Fruit fly (Drosophila melanogaster): ENCODE measurements around the gene jp.

jp gene

DNA sequence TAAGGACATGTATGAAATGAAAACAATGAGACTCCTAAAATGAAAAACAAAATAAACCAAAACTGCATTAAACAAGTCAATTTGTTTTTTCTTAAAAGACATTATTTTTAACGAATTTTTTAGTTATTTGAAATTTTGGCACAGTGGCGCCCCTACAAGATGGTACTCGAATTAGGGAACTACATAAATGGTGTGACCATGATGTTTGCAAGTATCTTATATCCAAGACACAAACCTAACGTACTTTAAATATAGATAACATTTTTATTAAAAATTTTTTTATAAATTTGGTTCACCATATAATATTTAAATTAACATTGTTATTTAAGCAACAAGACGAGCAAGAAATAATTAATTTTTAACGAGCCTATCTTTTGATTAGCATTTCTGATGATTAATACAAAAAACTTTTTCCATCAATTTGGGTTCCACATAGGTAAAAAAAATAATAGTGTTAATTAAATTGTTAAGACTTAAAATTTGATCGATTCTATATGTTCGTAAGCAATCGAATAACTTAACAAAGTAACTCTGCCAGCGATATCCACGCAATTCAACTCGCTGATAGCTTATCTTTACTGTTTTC, 26.5 kb downstream of the jp start, which contains the start of gene CG17855:
Gene CG17855, plus strand, starts transcription at position 536 of the 586 bp plus-strand sequence.
- TF ChIP-seq Ets98B (GFP tag; IDR thresholded peaks at IDR 0.05) (no peak), D1 (tag; optimal IDR thresholded peaks at IDR 0.05) (peak; percentile 86)

DNA sequence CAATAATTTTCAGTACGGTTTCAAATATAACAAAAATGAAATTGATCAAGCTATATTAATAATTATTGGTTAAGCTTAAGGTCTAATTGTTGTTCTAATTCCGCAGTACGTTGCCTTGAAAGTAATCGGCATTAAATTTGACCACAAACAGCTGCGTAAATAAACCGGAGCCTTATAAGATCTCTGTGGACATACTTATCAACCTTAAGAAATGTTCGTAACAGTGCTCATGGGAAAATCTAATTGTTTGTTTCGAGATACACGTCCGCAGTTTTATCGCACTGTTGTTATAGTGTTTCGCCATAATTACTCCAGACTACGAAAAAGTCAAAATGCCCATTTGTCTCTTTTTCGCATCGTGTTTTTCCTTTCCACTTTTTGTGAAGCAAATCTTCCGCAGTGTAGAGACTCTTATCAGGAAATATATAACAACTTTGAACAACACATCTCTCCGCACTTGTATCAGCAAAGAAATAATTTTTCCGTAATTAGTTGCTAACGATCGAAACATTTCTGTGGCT, 36.6 kb downstream of the jp start:
- 0 out of 3 replicates have a peak, but pooled peaks have one; percentile 27 for TF ChIP-seq fd96Ca (GFP tag; IDR thresholded peaks at IDR 0.05)
- TF ChIP-seq rn (GFP tag; IDR thresholded peaks at IDR 0.05), result no peak
- TF ChIP-seq CG8301 (tag; optimal IDR thresholded peaks at IDR 0.05), result peak; percentile 6
- peak; percentile 34 for TF ChIP-seq CG14655 (GFP tag; optimal IDR thresholded peaks at IDR 0.05)

DNA sequence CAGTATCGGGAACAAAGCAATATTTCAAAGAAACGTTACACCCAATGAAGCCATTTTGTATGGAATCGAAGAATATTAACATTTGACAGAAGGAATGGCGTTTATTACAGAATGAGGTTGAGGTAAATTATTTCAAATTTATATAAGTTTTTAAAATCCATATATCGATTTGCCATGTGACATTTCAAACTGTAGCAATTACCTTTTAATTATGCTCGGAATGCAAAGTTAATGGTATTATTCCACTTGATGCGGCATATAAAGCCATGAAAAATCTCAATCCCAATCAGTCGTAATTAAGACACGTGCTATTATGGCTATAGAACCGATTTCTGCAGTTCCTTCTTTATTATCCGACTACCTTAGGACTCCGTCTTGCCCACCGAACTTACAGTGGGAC, 38.3 kb downstream of the jp start, which contains the start of gene CG31883:
Gene CG31883, plus strand, starts transcription at position 301 of the 400 bp plus-strand sequence.
- TF ChIP-seq Pif1A (GFP tag; optimal IDR thresholded peaks at IDR 0.05) (no peak), CG17806 (tag; optimal IDR thresholded peaks at IDR 0.05) (no peak)

DNA sequence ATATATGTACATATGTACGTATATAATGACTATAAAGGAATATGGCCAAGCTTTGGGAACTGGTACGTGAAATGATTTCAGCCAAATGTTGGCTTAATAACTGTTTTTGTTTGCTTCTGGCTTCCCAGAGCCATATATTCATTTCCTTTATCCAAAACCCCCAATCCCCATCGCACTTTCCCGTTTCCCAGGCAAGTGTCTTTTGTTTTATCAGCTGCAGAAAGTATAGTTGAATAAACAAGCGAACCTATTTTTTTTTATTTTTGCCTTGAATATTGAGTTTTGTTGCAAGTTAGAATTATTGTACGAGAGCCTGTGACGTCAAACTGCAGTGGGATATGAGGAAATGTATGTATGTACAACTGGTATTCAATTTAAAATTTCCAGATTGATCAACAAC, 40.0 kb downstream of the jp start:
- TF ChIP-seq EcR (GFP tag; optimal IDR thresholded peaks at IDR 0.05) (no peak), CG8159 (tag; optimal IDR thresholded peaks at IDR 0.05) (no peak), fd96Ca (GFP tag; IDR thresholded peaks at IDR 0.05) (no peak), CG15710 (tag; optimal IDR thresholded peaks at IDR 0.05) (no peak), Pif1A (GFP tag; optimal IDR thresholded peaks at IDR 0.05) (no peak), Ets98B (GFP tag; IDR thresholded peaks at IDR 0.05) (no peak), CG10348 (GFP tag; IDR thresholded peaks at IDR 0.05) (no peak), D1 (tag; optimal IDR thresholded peaks at IDR 0.05) (no peak), CG8301 (tag; optimal IDR thresholded peaks at IDR 0.05) (no peak), CG14655 (GFP tag; optimal IDR thresholded peaks at IDR 0.05) (no peak), CG13204 (GFP tag; optimal IDR thresholded peaks at IDR 0.05) (no peak)

DNA sequence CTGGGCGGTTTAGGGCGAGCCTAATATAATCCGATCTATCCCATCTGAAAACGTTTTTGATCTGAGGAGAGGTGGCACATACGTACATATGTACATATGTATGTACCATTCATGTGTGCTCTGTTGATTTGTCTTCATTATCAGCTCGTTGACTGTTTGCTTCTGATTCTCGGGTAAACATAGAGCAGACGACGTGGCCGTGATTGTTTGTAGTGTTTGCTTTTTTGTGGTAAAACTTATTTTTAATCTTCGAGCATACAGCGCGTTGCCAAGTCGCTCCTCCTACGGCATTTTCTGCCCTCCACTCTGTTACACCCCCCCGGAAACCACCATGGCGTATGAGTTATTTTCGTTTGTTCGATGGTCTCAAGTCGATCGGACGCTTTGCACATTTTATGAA, 40.8 kb downstream of the jp start:
- TF ChIP-seq rn (GFP tag; IDR thresholded peaks at IDR 0.05) (no peak), CG10348 (GFP tag; IDR thresholded peaks at IDR 0.05) (no peak), Pif1A (GFP tag; optimal IDR thresholded peaks at IDR 0.05) (peak; percentile 40), CG15710 (tag; optimal IDR thresholded peaks at IDR 0.05) (peak; percentile 32), EcR (GFP tag; optimal IDR thresholded peaks at IDR 0.05) (peak; percentile 8), Ets98B (GFP tag; IDR thresholded peaks at IDR 0.05) (peak; percentile 52), CG12605 (GFP tag; IDR thresholded peaks at IDR 0.05) (peak; percentile 57), gl (tag; optimal IDR thresholded peaks at IDR 0.05) (peak; percentile 72), CG9948 (tag; optimal IDR thresholded peaks at IDR 0.05) (no peak), CG8301 (tag; optimal IDR thresholded peaks at IDR 0.05) (no peak), CG32121 (GFP tag; IDR thresholded peaks at IDR 0.05) (peak; percentile 50), CG17806 (tag; optimal IDR thresholded peaks at IDR 0.05) (peak; percentile 17), CG8159 (tag; optimal IDR thresholded peaks at IDR 0.05) (peak; percentile 27), CG13204 (GFP tag; optimal IDR thresholded peaks at IDR 0.05) (peak; percentile 42), CG4496 (GFP tag; IDR thresholded peaks at IDR 0.05) (peak; percentile 80), CG34367 (tag; optimal IDR thresholded peaks at IDR 0.05) (peak; percentile 33), CG14655 (GFP tag; optimal IDR thresholded peaks at IDR 0.05) (peak; percentile 43), Pif1B (GFP tag; optimal IDR thresholded peaks at IDR 0.05) (peak; percentile 54)

DNA sequence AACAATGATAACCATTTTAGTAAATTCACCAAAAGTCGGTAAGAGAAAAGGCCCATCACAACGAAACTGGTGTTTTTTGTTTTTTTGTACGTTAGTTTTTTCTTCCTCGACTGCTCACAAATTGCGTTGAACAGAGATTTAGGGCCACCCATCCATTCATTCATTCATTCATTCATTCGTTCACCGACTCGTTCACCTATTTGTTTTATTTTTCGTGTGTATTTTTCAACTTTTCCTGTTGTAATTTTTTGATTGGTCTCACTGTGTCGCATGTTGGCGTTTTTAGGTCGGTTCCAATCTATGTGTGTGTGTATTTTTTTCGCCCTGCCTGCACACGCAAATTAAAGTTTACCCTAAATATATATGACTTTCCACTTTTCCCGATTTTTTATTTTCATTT, 41.6 kb downstream of the jp start:
- TF ChIP-seq CG34367 (tag; optimal IDR thresholded peaks at IDR 0.05), result no peak
- no peak for TF ChIP-seq Pif1B (GFP tag; optimal IDR thresholded peaks at IDR 0.05)
- no peak for TF ChIP-seq rn (GFP tag; IDR thresholded peaks at IDR 0.05)
- no peak for TF ChIP-seq CG17806 (tag; optimal IDR thresholded peaks at IDR 0.05)
- no peak for TF ChIP-seq CG14655 (GFP tag; optimal IDR thresholded peaks at IDR 0.05)
- no peak for TF ChIP-seq CG9948 (tag; optimal IDR thresholded peaks at IDR 0.05)
- no peak for TF ChIP-seq EcR (GFP tag; optimal IDR thresholded peaks at IDR 0.05)
- TF ChIP-seq CG13204 (GFP tag; optimal IDR thresholded peaks at IDR 0.05), result no peak
- TF ChIP-seq Ets98B (GFP tag; IDR thresholded peaks at IDR 0.05), result no peak
- no peak for TF ChIP-seq CG10348 (GFP tag; IDR thresholded peaks at IDR 0.05)
- TF ChIP-seq fd96Ca (GFP tag; IDR thresholded peaks at IDR 0.05), result no peak
- no peak for TF ChIP-seq Pif1A (GFP tag; optimal IDR thresholded peaks at IDR 0.05)
- no peak for TF ChIP-seq D1 (tag; optimal IDR thresholded peaks at IDR 0.05)
- no peak for TF ChIP-seq CG8159 (tag; optimal IDR thresholded peaks at IDR 0.05)
- no peak for TF ChIP-seq CG4496 (GFP tag; IDR thresholded peaks at IDR 0.05)
- no peak for TF ChIP-seq CG12605 (GFP tag; IDR thresholded peaks at IDR 0.05)
- TF ChIP-seq gl (tag; optimal IDR thresholded peaks at IDR 0.05), result no peak
- no peak for TF ChIP-seq Snoo (tag; optimal IDR thresholded peaks at IDR 0.05)
- no peak for TF ChIP-seq CG15710 (tag; optimal IDR thresholded peaks at IDR 0.05)

DNA sequence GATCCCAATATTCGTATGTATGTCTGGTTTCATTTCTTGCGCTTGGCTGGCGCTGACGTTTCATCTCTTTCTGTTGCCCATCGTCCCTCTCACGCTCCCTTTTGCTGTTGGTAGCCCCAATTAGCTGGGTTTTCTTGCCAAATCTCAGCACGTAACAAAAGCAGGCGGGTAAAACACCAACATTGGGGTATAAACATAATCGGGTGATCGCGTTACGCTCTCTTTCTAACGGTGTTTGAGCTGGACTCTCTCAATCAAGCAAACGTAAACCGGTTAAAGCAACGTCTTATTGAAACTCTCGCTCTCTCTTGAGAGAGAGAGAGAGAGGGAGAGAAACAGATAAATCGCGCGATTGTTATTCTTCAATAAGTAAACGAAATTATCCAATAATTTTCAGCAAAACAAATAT, 43.8 kb downstream of the jp start:
- TF ChIP-seq EcR (GFP tag; optimal IDR thresholded peaks at IDR 0.05), result peak; percentile 21
- TF ChIP-seq Pif1B (GFP tag; optimal IDR thresholded peaks at IDR 0.05), result no peak
- no peak for TF ChIP-seq Snoo (tag; optimal IDR thresholded peaks at IDR 0.05)

Data from whole organism, pupa.